Worm (Caenorhabditis elegans) whole organism, late embryonic: ENCODE results near the gene sel-10.

Experiments
- C08G9.2 ChIP-seq: sonication (generic microtip); optimal IDR thresholded peaks from 2 replicates; lab custom pipeline; 2016; ENCODE audit warnings: mild to moderate bottlenecking, missing genetic modification characterization, moderate library complexity, missing compliant biosample characterization
- F13H6.1 ChIP-seq: sonication (generic microtip); optimal IDR thresholded peaks from 2 replicates; lab custom pipeline; 2016; ENCODE audit warnings: missing genetic modification characterization, missing compliant biosample characterization
- T23F11.4 ChIP-seq: fragments of 200-800 bp; sonication (Bioruptor generic); optimal IDR thresholded peaks from 2 replicates; lab custom pipeline; 2018; ENCODE audit warnings: mild to moderate bottlenecking, missing genetic modification characterization, missing compliant biosample characterization
- ahr-1 ChIP-seq: sonication (generic microtip); optimal IDR thresholded peaks from 2 replicates; lab custom pipeline; 2016; ENCODE audit warnings: missing genetic modification characterization, missing compliant biosample characterization
- ama-1 ChIP-seq: fragments of 150-350 bp; optimal IDR thresholded peaks from 2 replicates; lab custom pipeline; 2014
- ceh-14 ChIP-seq: sonication (generic microtip); optimal IDR thresholded peaks from 2 replicates; lab custom pipeline; 2016; ENCODE audit warnings: missing genotype, missing genetic modification characterization, missing compliant biosample characterization
- ceh-18 ChIP-seq: sonication (generic microtip); optimal IDR thresholded peaks from 2 replicates; lab custom pipeline; 2016; ENCODE audit warnings: missing genetic modification characterization, missing compliant biosample characterization
- ceh-22 ChIP-seq: sonication (generic microtip); optimal IDR thresholded peaks from 2 replicates; lab custom pipeline; 2017; ENCODE audit warnings: missing biosample characterization, missing genetic modification characterization
- ceh-24 ChIP-seq: sonication (generic microtip); optimal IDR thresholded peaks from 2 replicates; lab custom pipeline; 2016; ENCODE audit warnings: mild to moderate bottlenecking, missing genetic modification characterization, missing compliant biosample characterization
- ceh-31 ChIP-seq: sonication (generic microtip); optimal IDR thresholded peaks from 2 replicates; lab custom pipeline; 2016; ENCODE audit warnings: missing genetic modification characterization, missing compliant biosample characterization
- ceh-34 ChIP-seq: sonication (generic microtip); optimal IDR thresholded peaks from 2 replicates; lab custom pipeline; 2016; ENCODE audit warnings: mild to moderate bottlenecking, missing genetic modification characterization, missing compliant biosample characterization
- ceh-45 ChIP-seq: fragments of 200-800 bp; sonication (Bioruptor generic); IDR thresholded peaks from 2 replicates; pipeline ENCODE4 v1.3.6; 2022; ENCODE audit warnings: missing genetic modification reagents, missing genetic modification characterization, missing compliant biosample characterization
- ceh-6 ChIP-seq: fragments of 200-800 bp; sonication (Bioruptor generic); optimal IDR thresholded peaks from 2 replicates; lab custom pipeline; 2018; ENCODE audit warnings: mild to moderate bottlenecking, missing genetic modification characterization, missing compliant biosample characterization
- che-1 ChIP-seq: sonication (generic microtip); optimal IDR thresholded peaks from 2 replicates; lab custom pipeline; 2016; ENCODE audit warnings: mild to moderate bottlenecking, missing genetic modification characterization, missing compliant biosample characterization
- dve-1 ChIP-seq: sonication (generic microtip); optimal IDR thresholded peaks from 2 replicates; lab custom pipeline; 2017; ENCODE audit warnings: antibody characterized with exemption, mild to moderate bottlenecking, missing genetic modification characterization, missing compliant biosample characterization
- elt-2 ChIP-seq: sonication (generic microtip); optimal IDR thresholded peaks from 2 replicates; lab custom pipeline; 2016; ENCODE audit warnings: missing genetic modification reagents, missing genetic modification characterization, missing compliant biosample characterization
- ets-4 ChIP-seq: sonication (generic microtip); optimal IDR thresholded peaks from 2 replicates; lab custom pipeline; 2016; ENCODE audit warnings: missing genetic modification characterization, missing compliant biosample characterization
- eyg-1 ChIP-seq: sonication (generic microtip); optimal IDR thresholded peaks from 2 replicates; lab custom pipeline; 2016; ENCODE audit warnings: missing genotype, missing genetic modification characterization, missing compliant biosample characterization
- fax-1 ChIP-seq: sonication (generic microtip); optimal IDR thresholded peaks from 2 replicates; lab custom pipeline; 2016; ENCODE audit warnings: missing genotype, missing genetic modification characterization, missing compliant biosample characterization
- gmeb-2 ChIP-seq: sonication (generic microtip); optimal IDR thresholded peaks from 2 replicates; lab custom pipeline; 2016; ENCODE audit warnings: missing genetic modification characterization, inconsistent platforms, missing compliant biosample characterization
- hlh-13 ChIP-seq: fragments of 200-800 bp; sonication (Bioruptor generic); optimal IDR thresholded peaks from 2 replicates; lab custom pipeline; 2018; ENCODE audit warnings: mild to moderate bottlenecking, missing genetic modification characterization, missing compliant biosample characterization
- hlh-15 ChIP-seq: sonication (generic microtip); optimal IDR thresholded peaks from 2 replicates; lab custom pipeline; 2016; ENCODE audit warnings: missing genetic modification characterization, missing compliant biosample characterization
- hlh-30 ChIP-seq: sonication (generic microtip); optimal IDR thresholded peaks from 2 replicates; lab custom pipeline; 2017; ENCODE audit warnings: antibody characterized with exemption, missing genetic modification characterization, missing compliant biosample characterization; ENCODE audit not compliant: insufficient read depth
- hlh-6 ChIP-seq: sonication (generic microtip); optimal IDR thresholded peaks from 2 replicates; lab custom pipeline; 2016; ENCODE audit warnings: missing genotype, missing genetic modification characterization, missing compliant biosample characterization
- hlh-8 ChIP-seq: sonication (generic microtip); optimal IDR thresholded peaks from 2 replicates; lab custom pipeline; 2016; ENCODE audit warnings: missing genotype, missing genetic modification characterization, missing compliant biosample characterization
- madf-2 ChIP-seq: sonication (generic microtip); optimal IDR thresholded peaks from 2 replicates; lab custom pipeline; 2017; ENCODE audit warnings: missing genetic modification characterization, missing compliant biosample characterization
- mec-3 ChIP-seq: sonication (generic microtip); optimal IDR thresholded peaks from 2 replicates; lab custom pipeline; 2016; ENCODE audit warnings: borderline replicate concordance, missing genetic modification characterization, missing compliant biosample characterization
- nfya-1 ChIP-seq: sonication (generic microtip); optimal IDR thresholded peaks from 2 replicates; lab custom pipeline; 2017; ENCODE audit warnings: missing genetic modification characterization, mild to moderate bottlenecking, missing compliant biosample characterization, antibody characterized with exemption, moderate library complexity
- pag-3 ChIP-seq: sonication (generic microtip); optimal IDR thresholded peaks from 2 replicates; lab custom pipeline; 2016; ENCODE audit warnings: missing compliant biosample characterization, missing genetic modification characterization, borderline replicate concordance
- pat-9 ChIP-seq: fragments of 200-800 bp; sonication (Bioruptor generic); optimal IDR thresholded peaks from 2 replicates; lab custom pipeline; 2018; ENCODE audit warnings: mild to moderate bottlenecking, missing genetic modification characterization, moderate library complexity, missing compliant biosample characterization
- pax-1 ChIP-seq: fragments of 150-350 bp; optimal IDR thresholded peaks from 2 replicates; lab custom pipeline; 2014; ENCODE audit warnings: missing biosample characterization, missing genetic modification characterization
- pha-2 ChIP-seq: sonication (generic microtip); optimal IDR thresholded peaks from 2 replicates; lab custom pipeline; 2017; ENCODE audit warnings: mild to moderate bottlenecking, missing genetic modification characterization, missing compliant biosample characterization
- pros-1 ChIP-seq: fragments of 150-350 bp; optimal IDR thresholded peaks from 2 replicates; lab custom pipeline; 2014; ENCODE audit warnings: missing biosample characterization, missing genetic modification reagents, missing genetic modification characterization
- ref-2 ChIP-seq: sonication (generic microtip); optimal IDR thresholded peaks from 2 replicates; lab custom pipeline; 2016; ENCODE audit warnings: missing genetic modification characterization, missing compliant biosample characterization
- sdc-2 ChIP-seq: sonication (generic microtip); optimal IDR thresholded peaks from 2 replicates; lab custom pipeline; 2016; ENCODE audit warnings: missing genotype, missing genetic modification characterization, missing compliant biosample characterization
- sox-2 ChIP-seq: fragments of 200-800 bp; sonication (Bioruptor generic); IDR thresholded peaks from 2 replicates; pipeline ENCODE4 v1.3.6; 2022; ENCODE audit warnings: missing genetic modification reagents, missing genetic modification characterization, missing compliant biosample characterization
- tbx-7 ChIP-seq: sonication (generic microtip); optimal IDR thresholded peaks from 2 replicates; lab custom pipeline; 2016; ENCODE audit warnings: missing genotype, missing genetic modification characterization, missing compliant biosample characterization
- ttx-3 ChIP-seq: sonication (generic microtip); optimal IDR thresholded peaks from 2 replicates; lab custom pipeline; 2016; ENCODE audit warnings: missing genetic modification reagents, missing genetic modification characterization, missing compliant biosample characterization
- unc-3 ChIP-seq, 2 experiments: fragments of 200-800 bp in 1 of 2; sonication (Bioruptor generic) in 1 of 2; sonication (generic microtip) in 1 of 2; conservative IDR thresholded peaks in 1 of 2; optimal IDR thresholded peaks in 1 of 2; 2 replicates each; pipeline versions ENCODE4 v1.3.6 to Lab custom; 2016 to 2022; ENCODE audit warnings: missing compliant biosample characterization in 2 of 2, missing genetic modification characterization in 2 of 2, missing genetic modification reagents in 1 of 2
- unc-55 ChIP-seq: sonication (generic microtip); optimal IDR thresholded peaks from 2 replicates; lab custom pipeline; 2017; ENCODE audit warnings: missing biosample characterization, missing genetic modification reagents, missing genetic modification characterization
- zip-5 ChIP-seq: sonication (generic microtip); optimal IDR thresholded peaks from 2 replicates; lab custom pipeline; 2016; ENCODE audit warnings: missing genetic modification characterization, missing compliant biosample characterization
- ztf-16 ChIP-seq: sonication (generic microtip); optimal IDR thresholded peaks from 2 replicates; lab custom pipeline; 2017; ENCODE audit warnings: missing genetic modification characterization, missing compliant biosample characterization

Gene sel-10

ce11 chrV:13796246-13796776 lies 22.9 kb upstream of the sel-10 start, which contains the start of gene twk-32:
Gene twk-32, plus strand, starts transcription at chrV:13796641.
- TF ChIP-seq ama-1 (no peak), hlh-30 (tag; lab: Kevin White, UChicago) (peak; percentile 19), fax-1 (tag; lab: Kevin White, UChicago) (no peak)

- TF ChIP-seq ceh-34 (tag; lab: Kevin White, UChicago) (no peak), ceh-14 (tag; lab: Kevin White, UChicago) (no peak), ceh-45 (no peak), ceh-6 (GFP tag; lab: Kevin White, UChicago) (no peak), elt-2 (tag; lab: Kevin White, UChicago) (no peak), hlh-8 (no peak)
Observed at ce11 chrV:13799190-13799589, 20.0 kb upstream of the sel-10 start.

DNA sequence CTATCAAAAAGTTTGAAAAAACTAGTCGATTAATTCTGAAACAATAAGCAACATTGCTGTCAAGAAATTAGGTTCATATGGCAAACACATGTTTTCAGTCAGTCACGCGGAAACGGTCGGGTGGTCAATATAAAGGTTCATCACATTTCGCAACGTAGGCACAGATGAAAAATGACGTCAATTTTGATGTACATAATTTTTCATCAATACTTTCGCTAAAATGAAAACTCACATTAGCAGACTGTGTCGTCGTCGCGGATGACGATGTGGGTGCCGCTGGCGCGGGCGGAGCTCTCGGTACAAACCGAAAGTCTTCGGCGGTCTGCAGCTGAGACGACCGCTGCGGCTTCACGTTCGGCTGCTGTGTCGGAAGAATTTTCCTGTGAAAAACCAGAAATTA lies 15.3 kb upstream of the sel-10 start, which contains the start of gene swan-2:
Gene swan-2 (minus strand): TSS at position 380 of the 400 bp plus-strand sequence.
- TF ChIP-seq F13H6.1 = no peak
- TF ChIP-seq sox-2 (GFP tag; lab: Robert Waterston, UW) = no peak
- TF ChIP-seq ahr-1 = no peak
- no peak for TF ChIP-seq hlh-30 (tag; lab: Kevin White, UChicago)
- TF ChIP-seq hlh-8 = no peak
- TF ChIP-seq unc-55 (GFP tag; lab: Kevin White, UChicago) = no peak
- no peak for TF ChIP-seq nfya-1 (tag; lab: Kevin White, UChicago)
- TF ChIP-seq hlh-13 (GFP tag; lab: Kevin White, UChicago) = no peak

- TF ChIP-seq sdc-2 (tag; lab: Kevin White, UChicago) = no peak
- no peak for TF ChIP-seq fax-1 (tag; lab: Kevin White, UChicago)
Observed at ce11 chrV:13807232-13807631, 11.9 kb upstream of the sel-10 start, which contains the start of gene swan-1. Gene swan-1, minus strand, starts transcription at chrV:13807237.

- TF ChIP-seq tbx-7 (tag; lab: Kevin White, UChicago) = no peak
- peak; percentile 12 for TF ChIP-seq pax-1
- peak; percentile 77 for TF ChIP-seq ceh-31 (tag; lab: Kevin White, UChicago)
- no peak for TF ChIP-seq madf-2 (tag; lab: Kevin White, UChicago)
- TF ChIP-seq sdc-2 (tag; lab: Kevin White, UChicago) = peak; percentile 17
- peak; percentile 72 for TF ChIP-seq ceh-18 (tag; lab: Kevin White, UChicago)
- no peak for TF ChIP-seq pha-2
- TF ChIP-seq hlh-6 (tag; lab: Kevin White, UChicago) = no peak
- TF ChIP-seq mec-3 = no peak
- TF ChIP-seq ets-4 (tag; lab: Kevin White, UChicago) = no peak
- TF ChIP-seq ttx-3 = no peak
- no peak for TF ChIP-seq eyg-1 (tag; lab: Kevin White, UChicago)
- no peak for TF ChIP-seq dve-1
- no peak for TF ChIP-seq ceh-6 (GFP tag; lab: Kevin White, UChicago)
- TF ChIP-seq pat-9 = no peak
- TF ChIP-seq ref-2 (tag; lab: Kevin White, UChicago) = peak; percentile 75
- TF ChIP-seq gmeb-2 (tag; lab: Kevin White, UChicago) = no peak
- TF ChIP-seq pros-1 (tag; lab: Kevin White, UChicago) = peak; percentile 49
- TF ChIP-seq ceh-45 = no peak
- TF ChIP-seq pag-3 (tag; lab: Kevin White, UChicago) = no peak
- no peak for TF ChIP-seq hlh-15 (tag; lab: Kevin White, UChicago)
- TF ChIP-seq F13H6.1 = peak; percentile 33
- no peak for TF ChIP-seq che-1 (tag; lab: Kevin White, UChicago)
- peak; percentile 59 for TF ChIP-seq hlh-30 (tag; lab: Kevin White, UChicago)
- no peak for TF ChIP-seq zip-5 (tag; lab: Kevin White, UChicago)
- TF ChIP-seq ceh-22 = no peak
- TF ChIP-seq ceh-34 (tag; lab: Kevin White, UChicago) = peak; percentile 81
- no peak for TF ChIP-seq unc-3 (GFP tag; conservative IDR thresholded peaks at IDR 0.05; lab: Robert Waterston, UW)
- TF ChIP-seq unc-3 (tag; optimal IDR thresholded peaks at IDR 0.05; lab: Kevin White, UChicago) = no peak
- TF ChIP-seq hlh-13 (GFP tag; lab: Kevin White, UChicago) = no peak
- TF ChIP-seq T23F11.4 = no peak
- peak; percentile 79 for TF ChIP-seq nfya-1 (tag; lab: Kevin White, UChicago)
- no peak for TF ChIP-seq ceh-24 (tag; lab: Kevin White, UChicago)
- no peak for TF ChIP-seq C08G9.2 (tag; lab: Kevin White, UChicago)
- no peak for TF ChIP-seq ztf-16
Observed at ce11 chrV:13808462-13808867, 10.7 kb upstream of the sel-10 start.
